Fruit fly (Drosophila melanogaster) whole organism, embryonic: ENCODE measurements around the gene CG9286.
A peak's percentile ranks its signal among the peaks of the same experiment; 100 is the strongest.

Source experiments
- CG10565 ChIP-seq: fragments of 200-800 bp; sonication (Bioruptor generic); optimal IDR thresholded peaks from 3 replicates; lab custom pipeline; 2016; ENCODE audit warnings: missing biosample characterization, mild to moderate bottlenecking, missing genetic modification characterization
- CG13775 ChIP-seq: fragments of 200-800 bp; sonication (Bioruptor generic); optimal IDR thresholded peaks from 3 replicates; lab custom pipeline; 2017; ENCODE audit warnings: missing biosample characterization, mild to moderate bottlenecking, missing genetic modification characterization
- CG15514 ChIP-seq: fragments of 200-800 bp; sonication (Bioruptor generic); optimal IDR thresholded peaks from 3 replicates; lab custom pipeline; 2017; ENCODE audit warnings: missing biosample characterization, missing genetic modification characterization, mild to moderate bottlenecking, moderate library complexity, missing genetic modification reagents
- CG15601 ChIP-seq: fragments of 200-800 bp; sonication (Bioruptor generic); optimal IDR thresholded peaks from 3 replicates; lab custom pipeline; 2019; ENCODE audit warnings: missing biosample characterization, mild to moderate bottlenecking, missing genetic modification characterization, moderate library complexity
- CG3163 ChIP-seq: fragments of 200-800 bp; sonication (Bioruptor generic); optimal IDR thresholded peaks from 3 replicates; lab custom pipeline; 2016; ENCODE audit warnings: missing biosample characterization, missing genetic modification characterization
- Dll ChIP-seq: fragments of 200-800 bp; sonication (Bioruptor generic); IDR thresholded peaks from 4 replicates; pipeline ENCODE4 v1.3.6; 2022; ENCODE audit warnings: missing biosample characterization, missing genetic modification characterization; ENCODE audit not compliant: partially characterized antibody
- ash1 ChIP-seq: fragments of 200-800 bp; sonication (Bioruptor generic); optimal IDR thresholded peaks from 2 replicates; lab custom pipeline; 2018; ENCODE audit warnings: missing biosample characterization, mild to moderate bottlenecking, missing genetic modification characterization
- ato ChIP-seq: fragments of 200-800 bp; sonication (Bioruptor generic); IDR thresholded peaks from 2 replicates; pipeline ENCODE4 v1.3.6; 2022; ENCODE audit warnings: missing biosample characterization, missing genetic modification characterization; ENCODE audit not compliant: partially characterized antibody
- dan ChIP-seq: fragments of 200-800 bp; sonication (Bioruptor generic); IDR thresholded peaks from 2 replicates; pipeline ENCODE4 v1.3.6; 2022; ENCODE audit warnings: missing biosample characterization, missing genetic modification characterization
- oc ChIP-seq: fragments of 200-800 bp; sonication (Bioruptor generic); optimal IDR thresholded peaks from 2 replicates; lab custom pipeline; 2018; ENCODE audit warnings: missing biosample characterization, mild to moderate bottlenecking, missing genetic modification characterization, moderate library complexity
- onecut ChIP-seq: fragments of 200-800 bp; sonication (Bioruptor generic); IDR thresholded peaks from 2 replicates; pipeline ENCODE4 v1.3.6; 2022; ENCODE audit warnings: missing biosample characterization, missing genetic modification characterization
- pum ChIP-seq: fragments of 200-800 bp; sonication (Bioruptor generic); optimal IDR thresholded peaks from 2 replicates; lab custom pipeline; 2016; ENCODE audit warnings: missing biosample characterization, missing genetic modification characterization
- usp ChIP-seq: fragments of >200 bp; optimal IDR thresholded peaks from 2 replicates; lab custom pipeline; 2017; ENCODE audit warnings: missing biosample characterization, missing genetic modification characterization

dm6 chr3R:13820483-13820882, 39.7 kb downstream of the CG9286 start:
- TF ChIP-seq ato (GFP tag; lab: Robert Waterston, UW) (no peak), dan (GFP tag; lab: Robert Waterston, UW) (no peak), pum (no peak), ash1 (no peak), onecut (GFP tag; lab: Robert Waterston, UW) (no peak), CG15514 (GFP tag; lab: Kevin White, UChicago) (no peak), CG15601 (tag; lab: Kevin White, UChicago) (peak; percentile 31), oc (tag; lab: Kevin White, UChicago) (peak; percentile 8), CG13775 (GFP tag; lab: Kevin White, UChicago) (no peak), CG3163 (GFP tag; lab: Kevin White, UChicago) (no peak), usp (no peak), Dll (GFP tag; lab: Robert Waterston, UW) (no peak), CG10565 (no peak)
